Worm (Caenorhabditis elegans): ENCODE measurements around the gene sqv-3.

Gene sqv-3

DNA sequence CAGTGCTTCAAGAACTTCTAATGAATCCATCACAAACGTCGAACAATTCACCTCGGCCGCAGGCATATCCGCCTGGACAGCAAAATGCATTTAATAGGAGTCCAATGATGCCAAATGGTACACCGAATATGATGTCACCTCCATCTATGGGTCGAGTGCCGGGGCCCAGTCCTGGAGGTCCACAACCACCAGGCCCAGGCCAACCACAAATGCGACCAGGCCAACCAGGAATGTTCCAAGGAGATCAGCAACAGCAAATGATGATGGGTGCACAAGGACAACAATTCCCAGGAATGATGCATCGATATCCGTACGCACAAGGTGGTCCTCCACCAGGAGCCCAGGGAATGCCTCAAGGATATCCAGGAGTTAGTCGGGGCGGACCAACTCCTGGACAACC is 13.1 kb downstream of the sqv-3 start:
- TF ChIP-seq unc-62 (GFP tag; optimal IDR thresholded peaks at IDR 0.05) (no peak), lsy-12 (tag; optimal IDR thresholded peaks at IDR 0.05) (no peak), elt-2 (tag; optimal IDR thresholded peaks at IDR 0.05) (no peak), fkh-2 (tag; optimal IDR thresholded peaks at IDR 0.05) (no peak), ztf-4 (tag; optimal IDR thresholded peaks at IDR 0.05) (no peak), nhr-237 (tag; optimal IDR thresholded peaks at IDR 0.05) (no peak), lin-39 (tag; optimal IDR thresholded peaks at IDR 0.05) (no peak), snpc-4 (tag; optimal IDR thresholded peaks at IDR 0.05) (no peak), pqm-1 (tag; optimal IDR thresholded peaks at IDR 0.05) (no peak), lin-15B (tag; optimal IDR thresholded peaks at IDR 0.05) (no peak), nhr-23 (tag; optimal IDR thresholded peaks at IDR 0.05) (no peak), eor-1 (tag; optimal IDR thresholded peaks at IDR 0.05) (no peak), sea-2 (GFP tag; optimal IDR thresholded peaks at IDR 0.05) (no peak), egl-27 (tag; optimal IDR thresholded peaks at IDR 0.05) (no peak), ceh-9 (tag; optimal IDR thresholded peaks at IDR 0.05) (no peak), fkh-10 (GFP tag; optimal IDR thresholded peaks at IDR 0.05) (no peak), jun-1 (tag; optimal IDR thresholded peaks at IDR 0.05) (no peak), unc-39 (tag; optimal IDR thresholded peaks at IDR 0.05) (no peak), mdl-1 (tag; optimal IDR thresholded peaks at IDR 0.05) (no peak)

DNA sequence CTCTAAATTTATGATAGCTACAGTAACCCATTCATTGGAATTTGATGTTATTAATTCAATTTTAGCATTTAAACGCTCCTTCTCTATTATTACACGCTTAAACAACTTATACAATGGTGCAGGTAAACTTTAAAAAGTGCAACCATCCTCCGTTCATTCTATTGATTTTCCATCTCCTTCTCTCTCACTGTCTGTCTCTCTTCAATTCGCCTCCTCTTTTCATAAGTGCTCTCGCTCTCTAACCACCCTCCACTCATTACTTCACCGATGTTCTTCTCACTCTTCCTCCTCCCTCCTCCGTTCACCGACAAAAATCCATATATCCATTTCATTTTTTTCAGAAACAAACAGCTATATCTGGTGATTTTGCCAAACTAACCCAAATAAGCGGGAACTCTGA is 14.0 kb downstream of the sqv-3 start, which contains the start of gene cbp-1:
Gene cbp-1 (plus strand): TSS at position 335 of the 400 bp plus-strand sequence.
- peak; percentile 44 for TF ChIP-seq egl-5 (tag; optimal IDR thresholded peaks at IDR 0.05)
- no peak for TF ChIP-seq ceh-9 (tag; optimal IDR thresholded peaks at IDR 0.05)
- TF ChIP-seq snpc-4 (tag; optimal IDR thresholded peaks at IDR 0.05), result no peak
- TF ChIP-seq egl-27 (tag; optimal IDR thresholded peaks at IDR 0.05), result no peak
- peak; percentile 83 for TF ChIP-seq ceh-28 (tag; optimal IDR thresholded peaks at IDR 0.05)
- no peak for TF ChIP-seq skn-1 (tag; optimal IDR thresholded peaks at IDR 0.05)
- no peak for TF ChIP-seq nhr-76 (tag; optimal IDR thresholded peaks at IDR 0.05)
- TF ChIP-seq lin-15B (tag; optimal IDR thresholded peaks at IDR 0.05), result no peak
- peak; percentile 57 for TF ChIP-seq nhr-23 (tag; optimal IDR thresholded peaks at IDR 0.05)
- TF ChIP-seq pqm-1 (tag; optimal IDR thresholded peaks at IDR 0.05), result no peak
- TF ChIP-seq lin-39 (tag; optimal IDR thresholded peaks at IDR 0.05), result peak; percentile 53
- TF ChIP-seq pha-4 (tag; optimal IDR thresholded peaks at IDR 0.05), result peak; percentile 73
- no peak for TF ChIP-seq ztf-11 (tag; optimal IDR thresholded peaks at IDR 0.05)
- TF ChIP-seq mdl-1 (tag; optimal IDR thresholded peaks at IDR 0.05), result no peak
- TF ChIP-seq hmg-11 (tag; optimal IDR thresholded peaks at IDR 0.05), result peak; percentile 18
- peak; percentile 69 for TF ChIP-seq nfya-1 (tag; optimal IDR thresholded peaks at IDR 0.05; ENCODE audit: insufficient read depth)
- no peak for TF ChIP-seq sea-2 (GFP tag; optimal IDR thresholded peaks at IDR 0.05)
- peak; percentile 51 for TF ChIP-seq nhr-25 (tag; optimal IDR thresholded peaks at IDR 0.05)
- peak; percentile 48 for TF ChIP-seq daf-12 (tag; optimal IDR thresholded peaks at IDR 0.05)
- TF ChIP-seq jun-1 (tag; optimal IDR thresholded peaks at IDR 0.05), result no peak
- no peak for TF ChIP-seq ceh-16 (tag; optimal IDR thresholded peaks at IDR 0.05)
- no peak for TF ChIP-seq eor-1 (tag; optimal IDR thresholded peaks at IDR 0.05)
- TF ChIP-seq elt-3 (tag; optimal IDR thresholded peaks at IDR 0.05), result no peak
- TF ChIP-seq fkh-10 (GFP tag; optimal IDR thresholded peaks at IDR 0.05), result no peak

DNA sequence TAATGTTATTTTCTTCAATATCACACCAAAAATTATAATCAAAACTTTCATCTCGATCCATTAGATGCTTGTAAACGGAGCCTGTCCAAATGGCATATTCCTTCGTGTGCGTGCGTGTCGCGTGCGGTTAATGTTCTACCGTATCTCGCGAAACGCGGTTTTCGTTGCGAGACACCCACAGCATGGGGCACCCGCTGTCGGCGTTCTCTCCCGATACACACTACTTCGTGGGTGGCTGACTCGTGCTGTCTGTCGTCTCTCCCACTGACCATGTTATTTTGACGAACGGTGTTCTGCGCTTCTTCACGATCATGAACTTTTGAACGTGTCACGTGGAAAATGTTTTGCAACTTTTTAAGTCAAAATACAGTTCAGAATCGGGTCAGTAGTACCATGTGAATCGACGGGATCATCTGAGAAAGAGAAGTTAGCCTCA is 14.7 kb downstream of the sqv-3 start:
- no peak for TF ChIP-seq fkh-2 (tag; optimal IDR thresholded peaks at IDR 0.05)
- TF ChIP-seq daf-12 (tag; optimal IDR thresholded peaks at IDR 0.05), result peak; percentile 70
- TF ChIP-seq lin-39 (tag; optimal IDR thresholded peaks at IDR 0.05), result peak; percentile 100
- peak; percentile 98 for TF ChIP-seq jun-1 (tag; optimal IDR thresholded peaks at IDR 0.05)
- TF ChIP-seq ztf-11 (tag; optimal IDR thresholded peaks at IDR 0.05), result no peak
- TF ChIP-seq ceh-16 (tag; optimal IDR thresholded peaks at IDR 0.05), result no peak
- TF ChIP-seq lin-15B (tag; optimal IDR thresholded peaks at IDR 0.05), result peak; percentile 95
- peak; percentile 16 for TF ChIP-seq nhr-28 (tag; optimal IDR thresholded peaks at IDR 0.05)
- TF ChIP-seq R02D3.7 (tag; optimal IDR thresholded peaks at IDR 0.05), result peak; percentile 90
- peak; percentile 97 for TF ChIP-seq tbx-2 (tag; optimal IDR thresholded peaks at IDR 0.05)
- peak; percentile 85 for TF ChIP-seq elt-1 (tag; optimal IDR thresholded peaks at IDR 0.05)
- TF ChIP-seq aly-2 (tag; optimal IDR thresholded peaks at IDR 0.05), result peak; percentile 90
- peak; percentile 94 for TF ChIP-seq elt-2 (tag; optimal IDR thresholded peaks at IDR 0.05)
- peak; percentile 99 for TF ChIP-seq lsy-12 (tag; optimal IDR thresholded peaks at IDR 0.05)
- peak; percentile 66 for TF ChIP-seq fkh-10 (GFP tag; optimal IDR thresholded peaks at IDR 0.05)
- TF ChIP-seq ZK546.5 (tag; optimal IDR thresholded peaks at IDR 0.05), result peak; percentile 57
- TF ChIP-seq elt-3 (tag; optimal IDR thresholded peaks at IDR 0.05), result peak in 2 of 3 experiments; percentile 29 to 88
- peak; percentile 78 for TF ChIP-seq egl-27 (tag; optimal IDR thresholded peaks at IDR 0.05)
- peak; percentile 21 for TF ChIP-seq sea-2 (GFP tag; optimal IDR thresholded peaks at IDR 0.05)
- TF ChIP-seq egl-5 (tag; optimal IDR thresholded peaks at IDR 0.05), result peak; percentile 98
- TF ChIP-seq unc-39 (tag; optimal IDR thresholded peaks at IDR 0.05), result peak; percentile 34
- peak; percentile 4 for TF ChIP-seq nhr-237 (tag; optimal IDR thresholded peaks at IDR 0.05)
- TF ChIP-seq mml-1 (tag; optimal IDR thresholded peaks at IDR 0.05), result no peak
- TF ChIP-seq nhr-77 (tag; optimal IDR thresholded peaks at IDR 0.05), result peak; percentile 77
- TF ChIP-seq unc-62 (GFP tag; optimal IDR thresholded peaks at IDR 0.05), result peak; percentile 86
- TF ChIP-seq ama-1 (optimal IDR thresholded peaks at IDR 0.05), result peak; percentile 99
- no peak for TF ChIP-seq eor-1 (tag; optimal IDR thresholded peaks at IDR 0.05)
- peak; percentile 99 for TF ChIP-seq nfya-1 (tag; optimal IDR thresholded peaks at IDR 0.05; ENCODE audit: insufficient read depth)
- peak; percentile 92 for TF ChIP-seq fos-1 (tag; optimal IDR thresholded peaks at IDR 0.05)
- TF ChIP-seq ztf-4 (tag; optimal IDR thresholded peaks at IDR 0.05), result peak; percentile 95
- TF ChIP-seq ceh-28 (tag; optimal IDR thresholded peaks at IDR 0.05), result peak; percentile 90
- TF ChIP-seq mdl-1 (tag; optimal IDR thresholded peaks at IDR 0.05), result peak; percentile 92
- peak; percentile 93 for TF ChIP-seq skn-1 (tag; optimal IDR thresholded peaks at IDR 0.05)
- no peak for TF ChIP-seq nhr-67 (tag; optimal IDR thresholded peaks at IDR 0.05)
- TF ChIP-seq pha-4 (tag; optimal IDR thresholded peaks at IDR 0.05), result peak; percentile 98
- peak; percentile 98 for TF ChIP-seq nhr-43 (tag; optimal IDR thresholded peaks at IDR 0.05; ENCODE audit: poor library complexity, severe bottlenecking)
- no peak for TF ChIP-seq nhr-12 (tag; optimal IDR thresholded peaks at IDR 0.05)
- TF ChIP-seq nhr-76 (tag; optimal IDR thresholded peaks at IDR 0.05), result peak; percentile 37

All from whole organism, L3 larva.